Fruit fly (Drosophila melanogaster) whole organism, prepupa: ENCODE data around the gene SKIP.

Source experiments
- CG15336 ChIP-seq: fragments of 200-800 bp; sonication (Bioruptor generic); IDR thresholded peaks from 2 replicates; pipeline ENCODE4 v1.3.6; 2022; ENCODE audit warnings: missing biosample characterization, missing genetic modification characterization
- CG1621 ChIP-seq: fragments of 200-800 bp; sonication (Bioruptor generic); optimal IDR thresholded peaks from 3 replicates; lab custom pipeline; 2018; ENCODE audit warnings: missing biosample characterization, mild to moderate bottlenecking, missing genetic modification characterization
- CG6276 ChIP-seq: fragments of 200-800 bp; sonication (Bioruptor generic); optimal IDR thresholded peaks from 2 replicates; lab custom pipeline; 2017; ENCODE audit warnings: missing biosample characterization, mild to moderate bottlenecking, missing genetic modification characterization
- CG8632 ChIP-seq: fragments of 200-800 bp; sonication (Bioruptor generic); optimal IDR thresholded peaks from 3 replicates; lab custom pipeline; 2016; ENCODE audit warnings: missing biosample characterization, missing genetic modification characterization
- CG9139 ChIP-seq: fragments of 200-800 bp; sonication (Bioruptor generic); optimal IDR thresholded peaks from 3 replicates; lab custom pipeline; 2017; ENCODE audit warnings: missing biosample characterization, mild to moderate bottlenecking, missing genetic modification characterization
- Hr4 ChIP-seq: fragments of 200-800 bp; sonication (Bioruptor generic); optimal IDR thresholded peaks from 3 replicates; lab custom pipeline; 2016; ENCODE audit warnings: missing biosample characterization, missing genetic modification characterization
- acj6 ChIP-seq: fragments of 200-800 bp; sonication (Bioruptor generic); optimal IDR thresholded peaks from 3 replicates; lab custom pipeline; 2016; ENCODE audit warnings: missing biosample characterization, missing genetic modification characterization
- dac ChIP-seq: fragments of 200-800 bp; sonication (Bioruptor generic); optimal IDR thresholded peaks from 2 replicates; lab custom pipeline; 2017; ENCODE audit warnings: missing biosample characterization, mild to moderate bottlenecking, missing genetic modification characterization
- fd59A ChIP-seq: fragments of 200-800 bp; sonication (Bioruptor generic); optimal IDR thresholded peaks from 2 replicates; lab custom pipeline; 2017; ENCODE audit warnings: missing biosample characterization, mild to moderate bottlenecking, missing genetic modification characterization, missing genetic modification reagents
- fkh ChIP-seq: fragments of 200-800 bp; sonication (Bioruptor generic); optimal IDR thresholded peaks from 3 replicates; lab custom pipeline; 2017; ENCODE audit warnings: missing biosample characterization, mild to moderate bottlenecking, missing genetic modification characterization, moderate library complexity
- net ChIP-seq: fragments of 200-800 bp; sonication (Bioruptor generic); optimal IDR thresholded peaks from 3 replicates; lab custom pipeline; 2016; ENCODE audit warnings: missing biosample characterization, missing genetic modification characterization
- spab ChIP-seq: fragments of 200-800 bp; sonication (Bioruptor generic); optimal IDR thresholded peaks from 2 replicates; lab custom pipeline; 2017; ENCODE audit warnings: missing biosample characterization, mild to moderate bottlenecking, missing genetic modification characterization, missing genetic modification reagents
- svp ChIP-seq: fragments of 200-800 bp; sonication (Bioruptor generic); peaks from one replicate; lab custom pipeline; 2016; ENCODE audit warnings: missing biosample characterization, missing genetic modification characterization

DNA sequence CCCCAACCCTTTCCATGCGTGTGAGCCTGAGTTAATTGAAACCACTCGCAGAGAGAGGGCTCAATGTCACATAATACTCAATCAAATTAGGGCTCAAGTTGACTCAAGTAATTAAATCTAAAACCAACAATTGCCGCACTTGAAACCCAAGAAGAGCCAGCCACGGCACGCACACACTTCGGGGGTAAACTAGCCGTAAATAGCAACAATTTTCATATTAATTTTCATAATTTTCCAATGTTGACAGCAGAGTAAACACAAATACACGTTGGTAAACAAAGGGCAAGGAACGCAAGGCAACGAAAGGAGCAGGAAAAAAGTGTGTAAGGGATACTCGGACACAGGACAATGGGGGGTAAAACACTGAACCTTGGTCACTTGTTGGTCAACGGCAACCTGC lies 13.8 kb downstream of the SKIP start:
- no peak for TF ChIP-seq Hr4 (GFP tag; lab: Kevin White, UChicago)
- no peak for TF ChIP-seq net (GFP tag; lab: Kevin White, UChicago)
- no peak for TF ChIP-seq CG6276 (GFP tag; lab: Kevin White, UChicago)
- TF ChIP-seq CG8632 (GFP tag; lab: Kevin White, UChicago) = no peak
- no peak for TF ChIP-seq spab (GFP tag; lab: Kevin White, UChicago)
- no peak for TF ChIP-seq dac (GFP tag; lab: Kevin White, UChicago)
- TF ChIP-seq CG9139 = no peak
- no peak for TF ChIP-seq acj6 (GFP tag; lab: Kevin White, UChicago)
- no peak for TF ChIP-seq fd59A
- TF ChIP-seq CG15336 = no peak
- no peak for TF ChIP-seq svp (GFP tag; lab: Kevin White, UChicago)
- TF ChIP-seq CG1621 (tag; lab: Kevin White, UChicago) = no peak
- TF ChIP-seq fkh (GFP tag; lab: Kevin White, UChicago) = peak; percentile 78
